Fruit fly (Drosophila melanogaster) Kc167 (cell line): Measurements from ENCODE around the gene Hn.

Experiments
- Myc ChIP-seq: fragments of >200 bp; optimal IDR thresholded peaks from 2 replicates; lab custom pipeline; 2017; ENCODE audit warnings: missing external identifiers
- Sin3A ChIP-seq: fragments of >200 bp; optimal IDR thresholded peaks from 2 replicates; lab custom pipeline; 2018; ENCODE audit warnings: missing external identifiers
- h ChIP-seq: fragments of >200 bp; optimal IDR thresholded peaks from 3 replicates; lab custom pipeline; 2018; ENCODE audit warnings: missing external identifiers
- insv ChIP-seq: fragments of >200 bp; optimal IDR thresholded peaks from 3 replicates; lab custom pipeline; 2018; ENCODE audit warnings: missing external identifiers
- psq ChIP-seq: fragments of >200 bp; optimal IDR thresholded peaks from 2 replicates; lab custom pipeline; 2017; ENCODE audit warnings: missing external identifiers
- ttk ChIP-seq: sonication (Bioruptor generic); optimal IDR thresholded peaks from 2 replicates; lab custom pipeline; 2017; ENCODE audit warnings: missing external identifiers

Gene Hn

DNA sequence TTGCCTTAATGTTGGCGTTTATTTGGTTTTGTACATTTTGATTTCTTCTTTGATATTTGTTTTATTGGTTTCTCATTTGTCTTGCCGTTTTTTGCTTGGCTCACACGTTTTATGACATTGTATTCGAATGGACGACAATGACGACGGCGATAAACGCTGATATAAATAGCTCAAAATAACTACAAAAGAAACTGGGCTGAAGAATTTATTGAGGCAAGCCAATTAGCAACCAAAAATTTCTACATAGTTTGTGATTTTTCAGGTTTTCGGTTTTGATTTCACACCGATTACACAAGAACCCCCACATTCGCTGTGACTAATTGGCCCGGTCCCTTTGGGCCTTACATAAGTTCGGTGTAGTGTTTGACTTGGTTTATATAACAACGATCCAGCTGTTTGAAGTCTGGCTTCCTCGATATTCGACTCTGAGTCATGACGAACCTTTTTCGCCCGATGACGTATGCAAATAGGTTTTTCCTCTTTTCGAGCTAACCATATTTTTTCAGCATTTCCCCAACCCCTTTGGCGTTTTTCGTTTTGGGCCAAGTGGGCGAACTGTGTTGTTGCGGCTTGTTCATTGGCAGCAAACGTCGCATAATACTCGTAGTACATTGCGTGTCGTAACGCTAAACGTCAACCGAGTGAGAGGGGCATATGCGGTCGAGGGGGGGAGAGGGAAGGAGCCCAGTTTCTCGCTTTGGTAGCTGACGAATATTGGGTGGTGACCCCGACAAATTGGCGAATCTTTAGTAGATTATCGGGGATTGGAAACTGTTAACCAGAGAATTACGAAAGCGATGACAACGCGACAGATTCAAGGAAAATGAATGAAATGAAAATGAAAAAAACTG lies 47.5 kb downstream of the Hn start:
- TF ChIP-seq ttk (lab: Kevin White, UChicago) (no peak), Myc (lab: Kevin White, UChicago) (no peak), h (no peak), Sin3A (no peak), insv (lab: Kevin White, UChicago) (no peak), psq (lab: Kevin White, UChicago) (no peak)

DNA sequence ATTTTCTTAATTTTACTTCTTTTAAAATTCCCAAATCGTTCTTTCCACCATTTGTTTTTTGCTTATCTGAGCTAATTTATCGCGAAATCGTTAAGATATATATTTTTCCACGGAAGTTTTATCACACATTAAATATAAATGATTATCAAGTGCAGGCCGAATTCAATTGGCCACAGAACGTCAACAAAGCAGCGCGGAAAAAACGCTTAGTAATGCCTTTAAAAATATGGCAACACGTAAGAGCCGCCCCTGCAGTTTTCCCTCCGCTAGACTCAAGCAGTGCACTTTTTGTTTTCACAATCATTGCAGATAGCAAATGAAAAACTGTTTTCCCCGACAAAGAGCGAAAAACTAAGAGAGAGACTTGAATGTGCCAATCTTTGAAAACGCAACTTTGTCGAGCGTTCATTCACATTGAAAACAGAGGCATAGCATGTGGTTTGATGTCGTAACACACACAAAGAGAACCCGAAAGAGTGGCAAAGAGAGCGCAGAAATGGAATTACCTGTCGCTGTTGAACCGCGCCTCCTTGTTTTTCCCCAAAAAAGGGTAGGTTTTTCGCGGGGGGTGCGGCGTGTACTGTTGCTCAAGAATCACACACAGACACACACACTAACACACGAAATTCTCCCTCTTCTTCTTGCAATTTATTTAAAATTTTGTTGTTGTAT lies 48.4 kb downstream of the Hn start:
- TF ChIP-seq h (no peak), insv (lab: Kevin White, UChicago) (no peak), ttk (lab: Kevin White, UChicago) (no peak), psq (lab: Kevin White, UChicago) (no peak), Sin3A (no peak), Myc (lab: Kevin White, UChicago) (no peak)

DNA sequence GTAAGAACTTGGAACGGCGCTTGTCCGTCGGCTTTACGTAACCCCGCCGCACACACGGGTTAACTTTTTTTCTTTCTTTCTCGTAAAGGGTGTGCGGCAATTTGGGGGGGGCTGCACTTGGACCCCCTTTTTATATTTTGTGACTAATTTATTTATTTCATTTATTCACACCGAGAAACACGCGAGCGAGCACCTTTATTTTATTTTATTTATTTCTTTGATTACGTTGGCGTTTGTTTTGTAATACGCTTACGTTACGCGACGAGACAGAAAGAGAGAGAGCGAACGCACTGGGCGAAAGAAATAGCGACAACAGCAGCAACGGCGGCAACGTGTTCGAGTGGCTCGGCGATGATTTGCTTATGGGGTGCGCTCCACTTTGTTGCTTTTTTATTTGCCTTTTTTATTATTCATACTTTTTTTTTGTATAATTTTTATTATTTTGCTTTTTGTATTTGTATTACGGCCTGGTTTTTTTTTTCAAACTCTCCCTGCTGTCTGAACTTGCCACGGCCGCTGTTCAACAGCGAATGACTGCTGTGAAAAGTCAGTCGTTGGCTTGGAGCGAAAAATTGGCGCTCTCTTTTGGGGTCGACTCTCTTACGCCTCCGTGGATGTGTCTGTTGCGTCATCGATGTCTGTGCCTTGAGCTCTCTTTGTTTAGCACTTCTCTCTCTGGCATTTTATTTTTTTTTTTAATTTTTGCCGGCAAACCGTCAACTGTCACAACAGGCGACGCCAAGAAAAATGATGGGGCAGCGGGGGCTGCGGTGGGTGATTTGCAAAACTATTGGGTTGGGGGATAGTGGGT lies 49.2 kb downstream of the Hn start, which contains the start of gene CG32369:
TSS of gene CG32369 (minus strand) at position 537 of the 811 bp plus-strand sequence.
- TF ChIP-seq Sin3A (no peak), h (no peak)

DNA sequence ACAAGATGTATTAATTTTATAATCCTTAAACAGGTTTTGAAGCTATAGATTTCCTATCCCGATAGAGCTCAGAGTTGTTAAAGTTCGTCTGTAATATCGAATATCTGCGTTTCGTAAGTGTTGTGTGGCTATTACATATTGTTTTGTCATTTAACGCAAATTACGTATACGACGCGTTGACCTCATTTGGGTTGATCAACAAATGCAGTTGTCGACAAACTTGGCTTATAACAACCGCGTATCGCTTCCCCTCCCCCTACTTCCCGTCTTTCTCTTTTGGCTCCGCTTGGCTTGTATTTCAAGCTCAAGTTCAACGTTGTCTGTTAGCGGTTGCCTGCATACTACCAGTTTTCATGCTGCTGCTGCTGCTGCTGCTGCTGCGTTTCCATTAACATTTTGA lies 50.2 kb downstream of the Hn start:
- TF ChIP-seq h (no peak), Myc (lab: Kevin White, UChicago) (no peak)

DNA sequence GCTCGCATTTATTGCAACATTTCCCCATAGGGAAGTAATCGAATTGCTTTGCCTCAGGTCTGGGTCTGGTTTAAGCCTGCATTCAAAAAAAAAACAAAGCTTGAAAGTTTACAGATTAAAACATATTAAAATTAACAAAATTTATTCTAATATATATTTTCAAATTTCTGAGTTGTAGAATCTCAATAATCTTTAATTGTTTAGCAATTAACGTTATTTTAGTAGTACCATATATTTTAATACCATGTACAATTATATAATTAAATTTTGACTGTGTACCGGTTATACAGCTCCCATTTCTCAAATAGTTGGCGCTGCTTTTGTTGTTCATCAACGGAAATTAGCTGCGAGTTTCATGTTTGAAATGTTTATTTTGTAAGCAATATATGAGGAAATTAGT lies 50.7 kb downstream of the Hn start:
- TF ChIP-seq h (no peak), psq (lab: Kevin White, UChicago) (no peak), Myc (lab: Kevin White, UChicago) (no peak), insv (lab: Kevin White, UChicago) (no peak), Sin3A (no peak), ttk (lab: Kevin White, UChicago) (no peak)

DNA sequence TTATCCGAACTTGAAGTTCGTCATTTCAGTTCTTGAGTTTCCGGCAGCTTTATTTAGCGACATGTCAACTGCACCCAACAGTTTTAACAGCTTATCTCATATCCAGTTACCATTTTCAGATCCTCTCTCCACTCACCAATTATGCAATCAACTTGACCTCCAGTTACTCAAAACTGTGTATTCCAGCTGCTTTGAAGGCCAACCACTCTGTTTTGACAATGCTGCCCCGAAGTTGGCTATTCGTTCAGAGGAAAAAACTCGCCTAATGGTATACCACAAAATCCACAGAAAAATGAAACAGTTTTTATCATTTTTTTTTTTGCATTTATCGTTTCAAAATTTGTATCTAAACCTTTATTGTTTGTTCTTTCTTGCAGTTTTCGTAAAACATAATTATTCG lies 51.3 kb downstream of the Hn start:
- TF ChIP-seq Myc (lab: Kevin White, UChicago): no peak
- TF ChIP-seq insv (lab: Kevin White, UChicago): no peak
- TF ChIP-seq h: no peak
- no peak for TF ChIP-seq ttk (lab: Kevin White, UChicago)
- no peak for TF ChIP-seq psq (lab: Kevin White, UChicago)
